Worm (Caenorhabditis elegans): ENCODE measurements around the gene F48B9.8.

Gene F48B9.8

DNA sequence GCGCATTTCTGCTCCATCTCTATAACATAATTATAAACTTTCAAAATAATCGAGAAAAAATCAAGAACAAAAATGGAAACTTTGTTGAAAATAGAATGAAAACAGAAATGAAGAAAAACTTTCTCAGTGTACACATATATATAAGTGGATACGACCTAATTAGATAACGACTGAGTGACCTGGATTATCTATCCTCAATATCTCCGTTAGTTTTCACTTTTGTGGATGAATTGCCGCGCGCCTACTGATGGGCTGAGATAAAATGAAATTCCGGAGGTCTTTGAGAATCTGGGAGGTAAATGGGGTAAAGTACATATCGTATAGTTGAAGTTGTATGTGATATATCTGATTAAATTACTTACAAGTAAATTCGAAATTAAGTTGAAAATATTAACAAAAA lies 30.6 kb downstream of the F48B9.8 start, which contains the start of gene dpy-3:
Gene dpy-3 (minus strand): TSS at position 19 of the 400 bp plus-strand sequence.
- no peak for TF ChIP-seq cog-1 (tag; optimal IDR thresholded peaks at IDR 0.05)
- no peak for TF ChIP-seq ztf-23 (GFP tag; IDR thresholded peaks at IDR 0.05)
- no peak for TF ChIP-seq ztf-29 (GFP tag; IDR thresholded peaks at IDR 0.05)
- no peak for TF ChIP-seq ref-1 (GFP tag; conservative IDR thresholded peaks at IDR 0.05)
- TF ChIP-seq flt-1 (GFP tag; IDR thresholded peaks at IDR 0.05): no peak
- no peak for TF ChIP-seq tab-1 (GFP tag; IDR thresholded peaks at IDR 0.05)
- TF ChIP-seq med-1 (GFP tag; optimal IDR thresholded peaks at IDR 0.05; ENCODE audit: insufficient read depth): no peak
- no peak for TF ChIP-seq T22C8.4 (GFP tag; IDR thresholded peaks at IDR 0.05)
- no peak for TF ChIP-seq klf-2 (GFP tag; conservative IDR thresholded peaks at IDR 0.05)

- TF ChIP-seq ztf-29 (GFP tag; IDR thresholded peaks at IDR 0.05): no peak
- TF ChIP-seq flt-1 (GFP tag; IDR thresholded peaks at IDR 0.05): no peak
- no peak for TF ChIP-seq tab-1 (GFP tag; IDR thresholded peaks at IDR 0.05)
- TF ChIP-seq med-1 (GFP tag; optimal IDR thresholded peaks at IDR 0.05; ENCODE audit: insufficient read depth): no peak
- no peak for TF ChIP-seq klf-2 (GFP tag; conservative IDR thresholded peaks at IDR 0.05)
- no peak for TF ChIP-seq ref-1 (GFP tag; conservative IDR thresholded peaks at IDR 0.05)
Observed at ce11 chrX:2144875-2145274, 31.3 kb downstream of the F48B9.8 start.

ce11 chrX:2144236-2144635 lies 32.0 kb downstream of the F48B9.8 start:
- TF ChIP-seq ztf-23 (GFP tag; IDR thresholded peaks at IDR 0.05): no peak
- TF ChIP-seq ref-1 (GFP tag; conservative IDR thresholded peaks at IDR 0.05): no peak
- TF ChIP-seq med-1 (GFP tag; optimal IDR thresholded peaks at IDR 0.05; ENCODE audit: insufficient read depth): no peak
- no peak for TF ChIP-seq T22C8.4 (GFP tag; IDR thresholded peaks at IDR 0.05)

- TF ChIP-seq ztf-23 (GFP tag; IDR thresholded peaks at IDR 0.05) (0 out of 2 replicates have a peak, but pooled peaks have one; percentile 28), med-1 (GFP tag; optimal IDR thresholded peaks at IDR 0.05; ENCODE audit: insufficient read depth) (no peak)
Observed at ce11 chrX:2140610-2141009, 35.6 kb downstream of the F48B9.8 start.

DNA sequence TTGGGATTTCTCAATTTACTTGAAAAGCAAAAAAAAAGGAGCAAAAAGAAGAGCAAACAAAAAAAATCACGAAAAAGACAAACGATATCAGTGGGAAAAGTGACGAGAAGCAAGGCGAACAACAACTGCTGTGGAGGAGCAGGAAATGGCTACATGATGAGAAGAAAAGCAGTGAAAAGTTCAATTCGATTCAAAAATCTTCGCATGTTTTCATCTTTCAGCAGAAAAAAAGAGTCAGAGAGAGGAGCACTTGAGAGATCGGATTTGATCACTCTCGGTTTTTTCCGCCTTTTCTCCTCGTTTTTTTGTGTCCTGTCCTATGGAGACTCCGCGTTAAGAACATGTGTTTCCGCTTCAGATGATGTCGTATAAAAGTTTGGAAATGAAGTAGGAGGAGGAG lies 37.3 kb downstream of the F48B9.8 start:
- TF ChIP-seq ztf-23 (GFP tag; IDR thresholded peaks at IDR 0.05): no peak
- TF ChIP-seq klf-2 (GFP tag; conservative IDR thresholded peaks at IDR 0.05): no peak
- TF ChIP-seq ref-1 (GFP tag; conservative IDR thresholded peaks at IDR 0.05): no peak
- no peak for TF ChIP-seq tab-1 (GFP tag; IDR thresholded peaks at IDR 0.05)
- TF ChIP-seq cog-1 (tag; optimal IDR thresholded peaks at IDR 0.05): no peak
- no peak for TF ChIP-seq flt-1 (GFP tag; IDR thresholded peaks at IDR 0.05)
- TF ChIP-seq ztf-29 (GFP tag; IDR thresholded peaks at IDR 0.05): no peak
- TF ChIP-seq T22C8.4 (GFP tag; IDR thresholded peaks at IDR 0.05): no peak
- TF ChIP-seq med-1 (GFP tag; optimal IDR thresholded peaks at IDR 0.05; ENCODE audit: insufficient read depth): no peak

- TF ChIP-seq klf-2 (GFP tag; conservative IDR thresholded peaks at IDR 0.05): no peak
- TF ChIP-seq ref-1 (GFP tag; conservative IDR thresholded peaks at IDR 0.05): no peak
- TF ChIP-seq flt-1 (GFP tag; IDR thresholded peaks at IDR 0.05): no peak
- no peak for TF ChIP-seq med-1 (GFP tag; optimal IDR thresholded peaks at IDR 0.05; ENCODE audit: insufficient read depth)
- no peak for TF ChIP-seq ztf-23 (GFP tag; IDR thresholded peaks at IDR 0.05)
- TF ChIP-seq cog-1 (tag; optimal IDR thresholded peaks at IDR 0.05): no peak
- TF ChIP-seq ztf-29 (GFP tag; IDR thresholded peaks at IDR 0.05): no peak
- no peak for TF ChIP-seq tab-1 (GFP tag; IDR thresholded peaks at IDR 0.05)
- no peak for TF ChIP-seq T22C8.4 (GFP tag; IDR thresholded peaks at IDR 0.05)
Observed at ce11 chrX:2136937-2137336, 39.3 kb downstream of the F48B9.8 start.

DNA sequence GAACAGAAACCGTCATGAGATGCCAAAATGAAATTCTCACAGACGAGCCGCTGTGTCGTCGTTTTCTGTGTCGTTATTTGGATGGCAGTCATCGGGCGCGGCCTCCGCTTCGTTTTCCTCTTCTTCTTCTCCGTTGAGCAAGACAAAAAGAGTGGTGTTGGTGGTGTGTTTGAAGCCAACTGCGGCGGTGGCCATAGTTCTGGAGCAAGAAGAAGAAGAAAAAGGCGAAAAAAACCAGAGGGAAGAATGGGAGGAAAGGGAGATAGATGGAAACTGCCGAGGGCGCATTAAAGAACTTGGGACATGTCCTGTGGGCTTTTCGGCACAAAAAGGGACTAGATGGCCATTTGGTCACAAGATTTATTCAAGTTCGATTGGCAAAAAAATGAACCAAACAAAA lies 44.6 kb downstream of the F48B9.8 start, which contains the start of gene F53B1.9:
Gene F53B1.9 (minus strand): TSS at position 195 of the 400 bp plus-strand sequence.
- TF ChIP-seq cog-1 (tag; optimal IDR thresholded peaks at IDR 0.05) (no peak), ztf-29 (GFP tag; IDR thresholded peaks at IDR 0.05) (no peak), med-1 (GFP tag; optimal IDR thresholded peaks at IDR 0.05; ENCODE audit: insufficient read depth) (no peak), T22C8.4 (GFP tag; IDR thresholded peaks at IDR 0.05) (no peak), ref-1 (GFP tag; conservative IDR thresholded peaks at IDR 0.05) (no peak), tab-1 (GFP tag; IDR thresholded peaks at IDR 0.05) (no peak), ztf-23 (GFP tag; IDR thresholded peaks at IDR 0.05) (no peak), klf-2 (GFP tag; conservative IDR thresholded peaks at IDR 0.05) (no peak), flt-1 (GFP tag; IDR thresholded peaks at IDR 0.05) (no peak)

DNA sequence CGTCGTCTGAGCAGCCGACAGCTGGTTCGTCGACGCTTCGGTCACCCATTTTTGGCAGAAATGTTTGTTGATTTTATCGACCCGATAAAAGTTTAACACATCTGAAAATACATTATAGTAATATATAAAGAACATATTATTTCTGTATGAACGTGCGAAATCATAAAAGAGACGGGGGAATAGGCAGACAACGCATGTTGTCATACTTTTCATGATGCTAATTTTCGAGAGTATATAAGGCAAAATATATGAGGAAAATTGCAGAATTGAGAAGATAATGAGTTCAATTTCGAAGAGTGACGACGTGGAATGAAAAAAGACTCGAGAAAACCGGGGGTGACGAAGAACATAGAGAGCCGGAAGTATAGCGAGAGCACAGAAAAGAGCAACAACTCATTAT lies 46.1 kb downstream of the F48B9.8 start, which contains the start of gene F53B1.8:
Gene F53B1.8 (minus strand): TSS at position 101 of the 400 bp plus-strand sequence.
- no peak for TF ChIP-seq klf-2 (GFP tag; conservative IDR thresholded peaks at IDR 0.05)
- TF ChIP-seq ref-1 (GFP tag; conservative IDR thresholded peaks at IDR 0.05): no peak
- TF ChIP-seq ztf-23 (GFP tag; IDR thresholded peaks at IDR 0.05): no peak

Data from whole organism, midembryonic.